Worm (Caenorhabditis elegans) whole organism, late embryonic: ENCODE results near the gene mdt-21.

ENCODE experiments used
- C08G9.2 ChIP-seq: sonication (generic microtip); optimal IDR thresholded peaks from 2 replicates; lab custom pipeline; 2016; ENCODE audit warnings: mild to moderate bottlenecking, missing genetic modification characterization, moderate library complexity, missing compliant biosample characterization
- F13H6.1 ChIP-seq: sonication (generic microtip); optimal IDR thresholded peaks from 2 replicates; lab custom pipeline; 2016; ENCODE audit warnings: missing genetic modification characterization, missing compliant biosample characterization
- K02D7.2 ChIP-seq: sonication (generic microtip); optimal IDR thresholded peaks from 2 replicates; lab custom pipeline; 2017; ENCODE audit warnings: mild to moderate bottlenecking, missing genetic modification characterization, missing compliant biosample characterization
- ceh-14 ChIP-seq: sonication (generic microtip); optimal IDR thresholded peaks from 2 replicates; lab custom pipeline; 2016; ENCODE audit warnings: missing genotype, missing genetic modification characterization, missing compliant biosample characterization
- ceh-18 ChIP-seq: sonication (generic microtip); optimal IDR thresholded peaks from 2 replicates; lab custom pipeline; 2016; ENCODE audit warnings: missing genetic modification characterization, missing compliant biosample characterization
- ceh-2 ChIP-seq: sonication (generic microtip); optimal IDR thresholded peaks from 2 replicates; lab custom pipeline; 2016; ENCODE audit warnings: missing genotype, missing genetic modification characterization, missing compliant biosample characterization
- ceh-24 ChIP-seq: sonication (generic microtip); optimal IDR thresholded peaks from 2 replicates; lab custom pipeline; 2016; ENCODE audit warnings: mild to moderate bottlenecking, missing genetic modification characterization, missing compliant biosample characterization
- ceh-31 ChIP-seq: sonication (generic microtip); optimal IDR thresholded peaks from 2 replicates; lab custom pipeline; 2016; ENCODE audit warnings: missing genetic modification characterization, missing compliant biosample characterization
- ceh-34 ChIP-seq: sonication (generic microtip); optimal IDR thresholded peaks from 2 replicates; lab custom pipeline; 2016; ENCODE audit warnings: mild to moderate bottlenecking, missing genetic modification characterization, missing compliant biosample characterization
- ceh-48 ChIP-seq: sonication (generic microtip); optimal IDR thresholded peaks from 2 replicates; lab custom pipeline; 2016; ENCODE audit warnings: missing genetic modification characterization, inconsistent platforms, missing compliant biosample characterization
- ceh-6 ChIP-seq: fragments of 200-800 bp; sonication (Bioruptor generic); optimal IDR thresholded peaks from 2 replicates; lab custom pipeline; 2018; ENCODE audit warnings: mild to moderate bottlenecking, missing genetic modification characterization, missing compliant biosample characterization
- ceh-9 ChIP-seq: sonication (generic microtip); optimal IDR thresholded peaks from 2 replicates; lab custom pipeline; 2016; ENCODE audit warnings: mild to moderate bottlenecking, missing genetic modification characterization, inconsistent platforms, missing compliant biosample characterization
- dve-1 ChIP-seq: sonication (generic microtip); optimal IDR thresholded peaks from 2 replicates; lab custom pipeline; 2017; ENCODE audit warnings: antibody characterized with exemption, mild to moderate bottlenecking, missing genetic modification characterization, missing compliant biosample characterization
- elt-2 ChIP-seq: sonication (generic microtip); optimal IDR thresholded peaks from 2 replicates; lab custom pipeline; 2016; ENCODE audit warnings: missing genetic modification reagents, missing genetic modification characterization, missing compliant biosample characterization
- ets-4 ChIP-seq: sonication (generic microtip); optimal IDR thresholded peaks from 2 replicates; lab custom pipeline; 2016; ENCODE audit warnings: missing genetic modification characterization, missing compliant biosample characterization
- eyg-1 ChIP-seq: sonication (generic microtip); optimal IDR thresholded peaks from 2 replicates; lab custom pipeline; 2016; ENCODE audit warnings: missing genotype, missing genetic modification characterization, missing compliant biosample characterization
- fax-1 ChIP-seq: sonication (generic microtip); optimal IDR thresholded peaks from 2 replicates; lab custom pipeline; 2016; ENCODE audit warnings: missing genotype, missing genetic modification characterization, missing compliant biosample characterization
- hlh-13 ChIP-seq: fragments of 200-800 bp; sonication (Bioruptor generic); optimal IDR thresholded peaks from 2 replicates; lab custom pipeline; 2018; ENCODE audit warnings: mild to moderate bottlenecking, missing genetic modification characterization, missing compliant biosample characterization
- hlh-15 ChIP-seq: sonication (generic microtip); optimal IDR thresholded peaks from 2 replicates; lab custom pipeline; 2016; ENCODE audit warnings: missing genetic modification characterization, missing compliant biosample characterization
- hlh-30 ChIP-seq: sonication (generic microtip); optimal IDR thresholded peaks from 2 replicates; lab custom pipeline; 2017; ENCODE audit warnings: antibody characterized with exemption, missing genetic modification characterization, missing compliant biosample characterization; ENCODE audit not compliant: insufficient read depth
- hlh-6 ChIP-seq: sonication (generic microtip); optimal IDR thresholded peaks from 2 replicates; lab custom pipeline; 2016; ENCODE audit warnings: missing genotype, missing genetic modification characterization, missing compliant biosample characterization
- lin-11 ChIP-seq: fragments of 200-800 bp; sonication (Bioruptor generic); optimal IDR thresholded peaks from 2 replicates; lab custom pipeline; 2018; ENCODE audit warnings: mild to moderate bottlenecking, missing genetic modification characterization, missing compliant biosample characterization
- mec-3 ChIP-seq: sonication (generic microtip); optimal IDR thresholded peaks from 2 replicates; lab custom pipeline; 2016; ENCODE audit warnings: borderline replicate concordance, missing genetic modification characterization, missing compliant biosample characterization
- nfya-1 ChIP-seq: sonication (generic microtip); optimal IDR thresholded peaks from 2 replicates; lab custom pipeline; 2017; ENCODE audit warnings: missing genetic modification characterization, mild to moderate bottlenecking, missing compliant biosample characterization, antibody characterized with exemption, moderate library complexity
- nhr-11 ChIP-seq: fragments of 150-350 bp; optimal IDR thresholded peaks from 2 replicates; lab custom pipeline; 2014; ENCODE audit warnings: missing biosample characterization, missing genetic modification characterization
- npax-4 ChIP-seq: sonication (generic microtip); optimal IDR thresholded peaks from 2 replicates; lab custom pipeline; 2016; ENCODE audit warnings: missing genetic modification characterization, missing compliant biosample characterization
- odd-2 ChIP-seq: sonication (generic microtip); optimal IDR thresholded peaks from 2 replicates; lab custom pipeline; 2017; ENCODE audit warnings: antibody characterized with exemption, mild to moderate bottlenecking, missing genetic modification characterization, missing compliant biosample characterization
- pag-3 ChIP-seq: sonication (generic microtip); optimal IDR thresholded peaks from 2 replicates; lab custom pipeline; 2016; ENCODE audit warnings: missing compliant biosample characterization, missing genetic modification characterization, borderline replicate concordance
- pat-9 ChIP-seq: fragments of 200-800 bp; sonication (Bioruptor generic); optimal IDR thresholded peaks from 2 replicates; lab custom pipeline; 2018; ENCODE audit warnings: mild to moderate bottlenecking, missing genetic modification characterization, moderate library complexity, missing compliant biosample characterization
- pax-1 ChIP-seq: fragments of 150-350 bp; optimal IDR thresholded peaks from 2 replicates; lab custom pipeline; 2014; ENCODE audit warnings: missing biosample characterization, missing genetic modification characterization
- pha-4 ChIP-seq: fragments of 150-350 bp; optimal IDR thresholded peaks from 2 replicates; lab custom pipeline; 2018; ENCODE audit warnings: missing biosample characterization, missing genetic modification reagents, missing genetic modification characterization
- pqm-1 ChIP-seq: sonication (generic microtip); optimal IDR thresholded peaks from 2 replicates; lab custom pipeline; 2016; ENCODE audit warnings: missing genetic modification characterization, missing compliant biosample characterization
- rnt-1 ChIP-seq: sonication (generic microtip); optimal IDR thresholded peaks from 2 replicates; lab custom pipeline; 2016; ENCODE audit warnings: missing genetic modification characterization, missing compliant biosample characterization
- sdc-2 ChIP-seq: sonication (generic microtip); optimal IDR thresholded peaks from 2 replicates; lab custom pipeline; 2016; ENCODE audit warnings: missing genotype, missing genetic modification characterization, missing compliant biosample characterization
- tbx-2 ChIP-seq: sonication (generic microtip); optimal IDR thresholded peaks from 2 replicates; lab custom pipeline; 2016; ENCODE audit warnings: missing genetic modification characterization, missing compliant biosample characterization
- ttx-3 ChIP-seq: sonication (generic microtip); optimal IDR thresholded peaks from 2 replicates; lab custom pipeline; 2016; ENCODE audit warnings: missing genetic modification reagents, missing genetic modification characterization, missing compliant biosample characterization
- unc-3 ChIP-seq, 2 experiments: fragments of 200-800 bp in 1 of 2; sonication (Bioruptor generic) in 1 of 2; sonication (generic microtip) in 1 of 2; conservative IDR thresholded peaks in 1 of 2; optimal IDR thresholded peaks in 1 of 2; 2 replicates each; pipeline versions ENCODE4 v1.3.6 to Lab custom; 2016 to 2022; ENCODE audit warnings: missing compliant biosample characterization in 2 of 2, missing genetic modification characterization in 2 of 2, missing genetic modification reagents in 1 of 2
- unc-42 ChIP-seq: sonication (generic microtip); optimal IDR thresholded peaks from 2 replicates; lab custom pipeline; 2016; ENCODE audit warnings: missing genotype, missing genetic modification characterization, missing compliant biosample characterization
- unc-55 ChIP-seq: sonication (generic microtip); optimal IDR thresholded peaks from 2 replicates; lab custom pipeline; 2017; ENCODE audit warnings: missing biosample characterization, missing genetic modification reagents, missing genetic modification characterization
- zip-5 ChIP-seq: sonication (generic microtip); optimal IDR thresholded peaks from 2 replicates; lab custom pipeline; 2016; ENCODE audit warnings: missing genetic modification characterization, missing compliant biosample characterization
- ztf-16 ChIP-seq: sonication (generic microtip); optimal IDR thresholded peaks from 2 replicates; lab custom pipeline; 2017; ENCODE audit warnings: missing genetic modification characterization, missing compliant biosample characterization

mdt-21 gene

ce11 chrIII:11825654-11826053 is 48.2 kb downstream of the mdt-21 start:
- TF ChIP-seq ztf-16 (no peak), pax-1 (tag; lab: Kevin White, UChicago) (peak; percentile 51), K02D7.2 (no peak), F13H6.1 (tag; lab: Kevin White, UChicago) (no peak), eyg-1 (tag; lab: Kevin White, UChicago) (no peak), ttx-3 (tag; lab: Kevin White, UChicago) (peak; percentile 34), ceh-2 (peak; percentile 26), ceh-18 (tag; lab: Kevin White, UChicago) (peak; percentile 34), ceh-34 (peak; percentile 23), npax-4 (tag; lab: Kevin White, UChicago) (no peak), ceh-48 (tag; lab: Kevin White, UChicago) (peak; percentile 98), unc-55 (GFP tag; lab: Kevin White, UChicago) (peak; percentile 40), elt-2 (tag; lab: Kevin White, UChicago) (no peak), fax-1 (no peak), dve-1 (peak; percentile 30), nhr-11 (tag; lab: Kevin White, UChicago) (no peak), ets-4 (tag; lab: Kevin White, UChicago) (peak; percentile 35), ceh-24 (tag; lab: Kevin White, UChicago) (no peak), ceh-31 (tag; lab: Kevin White, UChicago) (peak; percentile 80), ceh-6 (no peak), tbx-2 (tag; lab: Kevin White, UChicago) (peak; percentile 39), mec-3 (no peak), ceh-9 (tag; lab: Kevin White, UChicago) (no peak), nfya-1 (peak; percentile 81), hlh-15 (tag; lab: Kevin White, UChicago) (no peak), unc-42 (tag; lab: Kevin White, UChicago) (peak; percentile 58), lin-11 (tag; lab: Kevin White, UChicago) (no peak), hlh-6 (tag; lab: Kevin White, UChicago) (no peak), pat-9 (tag; lab: Kevin White, UChicago) (no peak), unc-3 (GFP tag; conservative IDR thresholded peaks at IDR 0.05; lab: Robert Waterston, UW) (no peak), unc-3 (tag; optimal IDR thresholded peaks at IDR 0.05; lab: Kevin White, UChicago) (no peak), pha-4 (tag; lab: Kevin White, UChicago) (no peak), hlh-30 (tag; lab: Kevin White, UChicago) (peak; percentile 83), odd-2 (tag; lab: Kevin White, UChicago) (no peak), C08G9.2 (peak; percentile 3), hlh-13 (GFP tag; lab: Kevin White, UChicago) (no peak), sdc-2 (tag; lab: Kevin White, UChicago) (no peak), rnt-1 (tag; lab: Kevin White, UChicago) (peak; percentile 48)

ce11 chrIII:11826118-11826517 is 48.7 kb downstream of the mdt-21 start, which contains the start of gene rsp-8:
TSS of gene rsp-8 (plus strand) at chrIII:11826418.
- TF ChIP-seq ceh-48 (tag; lab: Kevin White, UChicago) (no peak), lin-11 (tag; lab: Kevin White, UChicago) (no peak), ceh-14 (tag; lab: Kevin White, UChicago) (no peak), unc-42 (tag; lab: Kevin White, UChicago) (no peak), pqm-1 (tag; lab: Kevin White, UChicago) (no peak), zip-5 (tag; lab: Kevin White, UChicago) (no peak), ceh-18 (tag; lab: Kevin White, UChicago) (no peak), pag-3 (tag; lab: Kevin White, UChicago) (no peak)
- TF ChIP-seq, all 69 proteins: peak for 0
